Worm (Caenorhabditis elegans): ENCODE data around the gene Y110A2AL.10.
A peak's percentile ranks its signal among the peaks of the same experiment; 100 is the strongest.

Y110A2AL.10 gene

DNA sequence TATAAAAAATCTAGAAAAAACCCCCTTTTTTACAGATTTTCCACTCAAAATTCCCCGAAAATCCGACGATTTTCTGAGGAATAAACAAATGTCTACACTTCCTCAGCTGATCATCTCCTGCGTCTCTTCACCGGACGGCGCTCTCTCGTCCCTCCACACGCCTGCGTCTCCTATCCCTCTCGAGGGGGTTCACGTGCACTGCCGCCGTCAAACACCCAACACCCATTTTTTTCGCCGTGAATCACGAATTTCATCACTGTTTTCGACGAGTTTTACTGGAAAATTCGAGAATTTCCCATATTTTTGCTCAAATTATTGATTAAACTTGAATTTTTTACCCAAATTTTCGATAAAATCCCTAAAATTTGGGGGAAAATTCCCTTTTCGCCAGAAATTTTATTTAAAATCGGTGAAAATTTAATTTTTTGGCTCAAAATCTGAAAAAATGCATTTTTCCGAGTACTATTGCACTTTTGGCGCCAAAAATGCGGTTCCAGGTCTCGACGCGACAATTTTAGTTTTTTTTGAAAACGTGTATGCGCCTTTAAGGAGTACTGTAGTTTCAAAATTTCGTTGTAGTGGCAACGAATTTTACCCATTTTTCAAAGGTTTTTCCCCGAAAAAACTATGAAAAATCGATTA, 49.2 kb upstream of the Y110A2AL.10 start (continued):
- TF ChIP-seq nhr-25 (tag; optimal IDR thresholded peaks at IDR 0.05; ENCODE audit: borderline replicate concordance, insufficient read depth), result no peak
- TF ChIP-seq lim-7 (GFP tag; IDR thresholded peaks at IDR 0.05), result no peak
- no peak for TF ChIP-seq set-16 (GFP tag; IDR thresholded peaks at IDR 0.05)
- TF ChIP-seq ceh-32 (tag; optimal IDR thresholded peaks at IDR 0.05; ENCODE audit: poor library complexity), result no peak
- TF ChIP-seq mdt-29 (GFP tag; IDR thresholded peaks at IDR 0.05), result peak; percentile 83
- no peak for TF ChIP-seq madf-9 (GFP tag; conservative IDR thresholded peaks at IDR 0.05)
- no peak for TF ChIP-seq saeg-2 (GFP tag; IDR thresholded peaks at IDR 0.05)
- TF ChIP-seq mdl-1 (tag; optimal IDR thresholded peaks at IDR 0.05), result peak; percentile 76 to 91
- no peak for TF ChIP-seq ceh-20 (GFP tag; IDR thresholded peaks at IDR 0.05)
- TF ChIP-seq D1046.2 (GFP tag; IDR thresholded peaks at IDR 0.05), result no peak
- TF ChIP-seq ZK337.2 (GFP tag; IDR thresholded peaks at IDR 0.05), result no peak
- TF ChIP-seq daf-16 (GFP tag; optimal IDR thresholded peaks at IDR 0.05), result peak; percentile 4 to 40
- TF ChIP-seq daf-16 (tag; optimal IDR thresholded peaks at IDR 0.05), result peak; percentile 58
- TF ChIP-seq ces-1 (GFP tag; optimal IDR thresholded peaks at IDR 0.05), result no peak
- peak; percentile 18 for TF ChIP-seq F49E8.2 (tag; optimal IDR thresholded peaks at IDR 0.05; ENCODE audit: borderline replicate concordance)
- no peak for TF ChIP-seq nhr-10 (tag; optimal IDR thresholded peaks at IDR 0.05)
- no peak for TF ChIP-seq skn-1 (tag; optimal IDR thresholded peaks at IDR 0.05)
- TF ChIP-seq nhr-6 (tag; optimal IDR thresholded peaks at IDR 0.05), result no peak

DNA sequence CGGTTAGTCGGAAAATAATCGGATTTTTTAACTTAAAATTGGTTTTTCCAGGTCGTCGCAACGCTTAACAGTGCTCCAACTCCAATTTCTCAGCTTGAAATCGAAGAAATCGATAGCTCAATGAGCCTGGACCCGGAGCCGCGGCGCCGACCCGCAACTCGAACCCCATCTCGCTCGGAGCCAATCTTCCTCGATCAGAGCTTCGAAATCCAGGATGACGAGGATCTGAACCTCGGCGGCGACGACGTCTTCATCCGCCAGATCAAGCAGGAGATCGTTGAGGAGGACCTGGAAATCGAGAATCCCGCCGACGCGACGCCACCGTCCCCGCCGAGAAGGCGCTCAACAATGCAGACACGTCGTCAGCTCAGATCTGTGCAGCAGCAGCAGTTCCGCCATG, 48.5 kb upstream of the Y110A2AL.10 start:
- TF ChIP-seq set-16 (GFP tag; IDR thresholded peaks at IDR 0.05), result peak; percentile 94
- no peak for TF ChIP-seq F44E2.7 (GFP tag; IDR thresholded peaks at IDR 0.05)
- peak; percentile 7 for TF ChIP-seq aha-1 (tag)

DNA sequence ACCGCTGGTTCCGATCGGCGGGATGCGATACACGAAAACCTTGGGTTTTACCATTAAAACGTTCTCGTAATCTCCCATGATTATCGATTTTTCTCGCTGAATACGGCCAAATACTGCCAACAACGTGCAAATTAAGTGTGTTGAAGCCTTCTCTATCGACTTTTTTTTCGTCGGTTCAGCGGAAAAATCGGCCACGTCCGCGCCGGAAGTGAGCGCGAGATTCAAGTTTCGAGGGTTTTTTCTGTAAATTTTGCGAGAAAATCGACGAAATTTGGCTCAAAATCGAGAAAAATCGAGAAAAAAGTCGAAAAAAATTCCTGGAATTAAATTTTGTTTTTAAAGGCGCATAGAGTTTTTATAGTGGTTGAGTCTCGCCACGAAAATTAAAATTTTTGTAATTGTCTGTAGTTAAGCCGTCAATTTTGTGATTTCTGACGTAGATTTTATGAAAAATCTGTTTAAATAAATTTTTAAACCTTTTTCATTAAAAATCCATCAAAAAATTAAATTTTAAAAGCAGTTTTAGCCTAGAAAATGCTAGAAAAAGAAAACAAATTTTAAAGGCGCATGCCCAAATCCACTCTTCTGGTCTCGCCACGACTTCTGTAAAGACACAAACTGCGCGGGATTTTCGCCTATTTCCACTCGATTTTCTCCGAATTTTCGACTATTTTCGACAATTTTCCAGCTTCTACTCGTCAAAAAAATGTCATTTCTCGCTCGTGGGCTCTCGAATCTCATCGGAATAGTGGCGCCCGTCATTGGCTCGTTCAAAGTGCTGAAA, 47.5 kb upstream of the Y110A2AL.10 start, which contains the start of the genes ncap-1 and Y110A2AR.1:
TSS of gene ncap-1 (minus strand) at position 241 of the 784 bp plus-strand sequence.
TSS of gene Y110A2AR.1 (plus strand) at position 637 of the 784 bp plus-strand sequence.
- TF ChIP-seq hif-1 (tag; optimal IDR thresholded peaks at IDR 0.05), result peak in 1 of 2 experiments; percentile 26
- peak; percentile 78 for TF ChIP-seq mes-2 (tag; optimal IDR thresholded peaks at IDR 0.05; ENCODE audit: poor library complexity, severe bottlenecking)
- no peak for TF ChIP-seq dmd-6 (GFP tag; IDR thresholded peaks at IDR 0.05)
- TF ChIP-seq dmd-8 (GFP tag; IDR thresholded peaks at IDR 0.05), result no peak
- TF ChIP-seq lin-13 (GFP tag; optimal IDR thresholded peaks at IDR 0.05), result no peak
- TF ChIP-seq daf-8 (GFP tag; IDR thresholded peaks at IDR 0.05), result no peak
- peak; percentile 85 for TF ChIP-seq F49E8.2 (tag; optimal IDR thresholded peaks at IDR 0.05; ENCODE audit: borderline replicate concordance)
- no peak for TF ChIP-seq F10B5.3 (tag; optimal IDR thresholded peaks at IDR 0.05)
- peak; percentile 55 for TF ChIP-seq unc-130 (GFP tag; optimal IDR thresholded peaks at IDR 0.05)
- peak in 1 of 2 experiments; percentile 18 for TF ChIP-seq unc-62 (GFP tag; optimal IDR thresholded peaks at IDR 0.05 in 1 of 2)
- TF ChIP-seq unc-62 (tag; optimal IDR thresholded peaks at IDR 0.05), result no peak
- no peak for TF ChIP-seq F37D6.2 (tag; optimal IDR thresholded peaks at IDR 0.05)
- TF ChIP-seq lin-38 (GFP tag; IDR thresholded peaks at IDR 0.05), result peak; percentile 10; the same call in 1 of the 2 replicates
- peak; percentile 65 for TF ChIP-seq dpl-1 (GFP tag; optimal IDR thresholded peaks at IDR 0.05)
- TF ChIP-seq fkh-10 (GFP tag; optimal IDR thresholded peaks at IDR 0.05), result no peak
- peak; percentile 62 for TF ChIP-seq aha-1 (tag)

DNA sequence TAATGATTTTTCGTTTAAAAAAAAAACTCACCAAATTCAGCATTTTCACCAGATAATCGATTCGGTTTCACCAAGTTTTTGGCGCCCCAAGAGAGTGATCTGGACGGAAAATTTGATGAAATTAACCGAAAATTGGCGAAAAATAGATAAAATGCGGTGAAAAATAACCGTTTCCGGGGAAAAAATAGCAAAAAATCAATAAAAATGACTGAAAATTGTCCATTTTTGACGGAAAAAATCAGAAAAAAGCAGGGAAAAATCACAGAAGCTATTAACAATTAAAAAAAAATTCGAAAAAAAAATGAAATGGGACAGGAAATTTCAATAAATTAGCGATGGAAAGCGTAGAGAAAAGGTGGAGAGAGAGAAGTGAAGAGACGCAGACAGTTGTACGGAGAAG, 41.8 kb upstream of the Y110A2AL.10 start, which contains the start of gene ubc-15:
TSS of gene ubc-15 (minus strand) at position 101 of the 400 bp plus-strand sequence.
- TF ChIP-seq hlh-30 (tag; optimal IDR thresholded peaks at IDR 0.05; ENCODE audit: insufficient read depth) (no peak), F44E2.7 (GFP tag; IDR thresholded peaks at IDR 0.05) (no peak), nhr-6 (tag; optimal IDR thresholded peaks at IDR 0.05) (no peak), hlh-11 (tag; optimal IDR thresholded peaks at IDR 0.05) (no peak), R02D3.7 (tag; optimal IDR thresholded peaks at IDR 0.05) (no peak), dpl-1 (GFP tag; optimal IDR thresholded peaks at IDR 0.05) (no peak), unc-62 (GFP tag; optimal IDR thresholded peaks at IDR 0.05 in 1 of 2) (no peak), unc-62 (tag; optimal IDR thresholded peaks at IDR 0.05) (no peak), nhr-11 (tag; optimal IDR thresholded peaks at IDR 0.05) (no peak), lin-39 (tag; optimal IDR thresholded peaks at IDR 0.05) (no peak), F10B5.3 (tag; optimal IDR thresholded peaks at IDR 0.05) (no peak), nhr-111 (GFP tag; optimal IDR thresholded peaks at IDR 0.05) (no peak), dmd-6 (GFP tag; IDR thresholded peaks at IDR 0.05) (no peak), nhr-41 (GFP tag; IDR thresholded peaks at IDR 0.05) (no peak)

Measured in whole organism, L4 larva.